Worm (Caenorhabditis elegans) whole organism, L3 larva: ENCODE measurements around the gene fut-2.

ENCODE experiments used
- ZK546.5 ChIP-seq: sonication (generic microtip); optimal IDR thresholded peaks from 2 replicates; lab custom pipeline; 2017; ENCODE audit warnings: missing biosample characterization, missing genetic modification characterization
- aly-2 ChIP-seq: fragments of 150-350 bp; optimal IDR thresholded peaks from 2 replicates; lab custom pipeline; 2014; ENCODE audit warnings: missing biosample characterization, missing genetic modification characterization
- ama-1 ChIP-seq: fragments of 150-350 bp; optimal IDR thresholded peaks from 2 replicates; lab custom pipeline; 2018
- ceh-28 ChIP-seq: fragments of 150-350 bp; optimal IDR thresholded peaks from 2 replicates; lab custom pipeline; 2014; ENCODE audit warnings: missing biosample characterization, missing genetic modification reagents, missing genetic modification characterization
- ceh-9 ChIP-seq: sonication (generic microtip); optimal IDR thresholded peaks from 2 replicates; lab custom pipeline; 2018; ENCODE audit warnings: missing biosample characterization, missing genetic modification characterization
- daf-12 ChIP-seq: fragments of 150-350 bp; optimal IDR thresholded peaks from 2 replicates; lab custom pipeline; 2014; ENCODE audit warnings: missing biosample characterization, missing genetic modification reagents, missing genetic modification characterization
- egl-27 ChIP-seq: sonication (generic microtip); optimal IDR thresholded peaks from 4 replicates; lab custom pipeline; 2017; ENCODE audit warnings: missing biosample characterization, missing genetic modification reagents, missing genetic modification characterization
- egl-5 ChIP-seq: fragments of 150-350 bp; optimal IDR thresholded peaks from 2 replicates; lab custom pipeline; 2017; ENCODE audit warnings: missing biosample characterization, missing genetic modification reagents, missing genetic modification characterization, inconsistent platforms
- elt-2 ChIP-seq: sonication (generic microtip); optimal IDR thresholded peaks from 2 replicates; lab custom pipeline; 2016; ENCODE audit warnings: missing genetic modification reagents, mild to moderate bottlenecking, missing genetic modification characterization, missing compliant biosample characterization
- elt-3 ChIP-seq, 3 experiments: fragments of 150-350 bp in 1 of 3; sonication (generic microtip) in 2 of 3; optimal IDR thresholded peaks; 2 replicates in 2 of 3; 4 replicates in 1 of 3; lab custom pipeline; 2014 to 2017; ENCODE audit warnings: missing biosample characterization in 3 of 3, missing genetic modification characterization in 3 of 3
- eor-1 ChIP-seq, 2 experiments: fragments of 150-350 bp; optimal IDR thresholded peaks; 2 replicates each; lab custom pipeline; 2014 to 2018; ENCODE audit warnings: missing biosample characterization in 2 of 2, missing genetic modification characterization in 2 of 2
- fkh-10 ChIP-seq: sonication (generic microtip); optimal IDR thresholded peaks from 2 replicates; lab custom pipeline; 2017; ENCODE audit warnings: missing biosample characterization, missing genetic modification reagents, missing genetic modification characterization
- lin-39 ChIP-seq: fragments of 150-350 bp; optimal IDR thresholded peaks from 2 replicates; lab custom pipeline; 2018; ENCODE audit warnings: missing biosample characterization, missing genetic modification reagents, missing genetic modification characterization
- lsy-12 ChIP-seq: sonication (generic microtip); optimal IDR thresholded peaks from 2 replicates; lab custom pipeline; 2016; ENCODE audit warnings: mild to moderate bottlenecking, missing genetic modification characterization, missing compliant biosample characterization
- mdl-1 ChIP-seq: fragments of 150-350 bp; optimal IDR thresholded peaks from 2 replicates; lab custom pipeline; 2014; ENCODE audit warnings: missing biosample characterization, missing genetic modification characterization
- mml-1 ChIP-seq: fragments of 150-350 bp; sonication (generic microtip); optimal IDR thresholded peaks from 3 replicates; lab custom pipeline; 2014; ENCODE audit warnings: missing biosample characterization, missing genetic modification characterization
- nfya-1 ChIP-seq: sonication (generic microtip); optimal IDR thresholded peaks from 2 replicates; lab custom pipeline; 2017; ENCODE audit warnings: missing genetic modification characterization, mild to moderate bottlenecking, missing compliant biosample characterization, antibody characterized with exemption, moderate library complexity; ENCODE audit not compliant: insufficient read depth
- nhr-11 ChIP-seq: fragments of 150-350 bp; optimal IDR thresholded peaks from 2 replicates; lab custom pipeline; 2014; ENCODE audit warnings: missing biosample characterization, missing genetic modification characterization
- nhr-12 ChIP-seq: fragments of 150-350 bp; optimal IDR thresholded peaks from 2 replicates; lab custom pipeline; 2014; ENCODE audit warnings: missing biosample characterization, missing genetic modification characterization
- nhr-76 ChIP-seq: fragments of 150-350 bp; sonication (generic microtip); optimal IDR thresholded peaks from 5 replicates; lab custom pipeline; 2014; ENCODE audit warnings: missing biosample characterization, missing genetic modification characterization
- pha-4 ChIP-seq: fragments of 150-350 bp; optimal IDR thresholded peaks from 2 replicates; lab custom pipeline; 2014; ENCODE audit warnings: missing biosample characterization, missing genetic modification reagents, missing genetic modification characterization
- pqm-1 ChIP-seq: fragments of 150-350 bp; optimal IDR thresholded peaks from 2 replicates; lab custom pipeline; 2017; ENCODE audit warnings: missing biosample characterization, missing genetic modification characterization, inconsistent platforms
- snpc-4 ChIP-seq: fragments of 150-350 bp; optimal IDR thresholded peaks from 2 replicates; lab custom pipeline; 2014; ENCODE audit warnings: missing biosample characterization, missing genetic modification characterization
- zag-1 ChIP-seq: fragments of 150-350 bp; optimal IDR thresholded peaks from 2 replicates; lab custom pipeline; 2014; ENCODE audit warnings: missing biosample characterization, missing genetic modification characterization

The fut-2 gene

ce11 chrV:6538323-6538722 is 37.4 kb downstream of the fut-2 start (continued):
- TF ChIP-seq mml-1 (tag; lab: Kevin White, UChicago) (no peak), eor-1 (tag; optimal IDR thresholded peaks at IDR 0.05; lab: Kevin White, UChicago) (no peak), lin-39 (tag; lab: Kevin White, UChicago) (peak; percentile 53), ceh-28 (tag; lab: Kevin White, UChicago) (no peak), daf-12 (tag; lab: Kevin White, UChicago) (no peak), egl-5 (tag; lab: Kevin White, UChicago) (no peak), lsy-12 (tag; lab: Kevin White, UChicago) (no peak), egl-27 (tag; lab: Kevin White, UChicago) (no peak), mdl-1 (tag; lab: Kevin White, UChicago) (no peak), fkh-10 (no peak), snpc-4 (no peak), nhr-76 (tag; lab: Kevin White, UChicago) (no peak), ceh-9 (tag; lab: Kevin White, UChicago) (no peak), nhr-12 (tag; lab: Kevin White, UChicago) (no peak), elt-3 (tag; optimal IDR thresholded peaks at IDR 0.05; lab: Kevin White, UChicago) (no peak), aly-2 (tag; lab: Kevin White, UChicago) (no peak), nfya-1 (tag; lab: Kevin White, UChicago) (peak; percentile 40)

ce11 chrV:6533030-6533429 is 42.7 kb downstream of the fut-2 start, which contains the start of gene hpo-26:
TSS of gene hpo-26 (minus strand) at chrV:6533060.
- TF ChIP-seq pha-4 (tag; lab: Kevin White, UChicago), result peak; percentile 90
- no peak for TF ChIP-seq ZK546.5
- peak; percentile 3 for TF ChIP-seq ceh-28 (tag; lab: Kevin White, UChicago)
- TF ChIP-seq, all 47 proteins: peak for 2

ce11 chrV:6524757-6525156 is 50.9 kb downstream of the fut-2 start, which contains the start of gene acs-1:
TSS of gene acs-1 (plus strand) at chrV:6524989.
- TF ChIP-seq elt-2 (tag; lab: Kevin White, UChicago), result peak; percentile 95
- no peak for TF ChIP-seq ama-1 (lab: Kevin White, UChicago)
- TF ChIP-seq nhr-11 (tag; lab: Kevin White, UChicago), result no peak
- TF ChIP-seq zag-1 (tag; lab: Kevin White, UChicago), result no peak
- peak; percentile 66 for TF ChIP-seq pqm-1 (tag; lab: Kevin White, UChicago)
